Fruit fly (Drosophila melanogaster) whole organism, prepupa: ENCODE measurements around the gene CG13896.

Experiments used
- Blimp-1 ChIP-seq: fragments of 200-800 bp; sonication (Bioruptor generic); optimal IDR thresholded peaks from 3 replicates; lab custom pipeline; 2017; ENCODE audit warnings: missing biosample characterization, missing genetic modification characterization, mild to moderate bottlenecking, moderate library complexity, missing genetic modification reagents
- CG10631 ChIP-seq: fragments of 200-800 bp; sonication (Bioruptor generic); optimal IDR thresholded peaks from 2 replicates; lab custom pipeline; 2016; ENCODE audit warnings: missing biosample characterization, missing genetic modification characterization
- CG10669 ChIP-seq: fragments of 200-800 bp; sonication (Bioruptor generic); optimal IDR thresholded peaks from 3 replicates; lab custom pipeline; 2018; ENCODE audit warnings: missing biosample characterization, mild to moderate bottlenecking, missing genetic modification characterization, moderate library complexity
- CG11762 ChIP-seq: fragments of 200-800 bp; sonication (Bioruptor generic); optimal IDR thresholded peaks from 3 replicates; lab custom pipeline; 2016; ENCODE audit warnings: missing biosample characterization, missing genetic modification characterization; ENCODE audit not compliant: insufficient read depth
- CG11902 ChIP-seq: fragments of 200-800 bp; sonication (Bioruptor generic); optimal IDR thresholded peaks from 3 replicates; lab custom pipeline; 2016; ENCODE audit warnings: missing biosample characterization, missing genetic modification characterization
- CG1621 ChIP-seq: fragments of 200-800 bp; sonication (Bioruptor generic); optimal IDR thresholded peaks from 3 replicates; lab custom pipeline; 2018; ENCODE audit warnings: missing biosample characterization, mild to moderate bottlenecking, missing genetic modification characterization
- CG3032 ChIP-seq: fragments of 200-800 bp; optimal IDR thresholded peaks from 2 replicates; lab custom pipeline; 2019; ENCODE audit warnings: missing biosample characterization, mild to moderate bottlenecking, missing genetic modification characterization, moderate library complexity
- CG31627 ChIP-seq: fragments of 200-800 bp; sonication (Bioruptor generic); optimal IDR thresholded peaks from 3 replicates; lab custom pipeline; 2016; ENCODE audit warnings: missing biosample characterization, missing genetic modification characterization
- CG32006 ChIP-seq: fragments of 200-800 bp; sonication (Bioruptor generic); optimal IDR thresholded peaks from 3 replicates; lab custom pipeline; 2017; ENCODE audit warnings: missing biosample characterization, mild to moderate bottlenecking, missing genetic modification characterization
- CG34406 ChIP-seq: fragments of 200-800 bp; sonication (Bioruptor generic); optimal IDR thresholded peaks from 3 replicates; lab custom pipeline; 2016; ENCODE audit warnings: missing biosample characterization, missing genetic modification characterization
- CG3919 ChIP-seq: fragments of 200-800 bp; sonication (Bioruptor generic); optimal IDR thresholded peaks from 3 replicates; lab custom pipeline; 2016; ENCODE audit warnings: missing biosample characterization, missing genetic modification characterization
- CG4318 ChIP-seq: fragments of 200-800 bp; sonication (Bioruptor generic); optimal IDR thresholded peaks from 3 replicates; lab custom pipeline; 2017; ENCODE audit warnings: missing biosample characterization, mild to moderate bottlenecking, missing genetic modification characterization
- CG6163 ChIP-seq: fragments of 200-800 bp; sonication (Bioruptor generic); IDR thresholded peaks from 3 replicates; pipeline ENCODE4 v1.3.6; 2022; ENCODE audit warnings: missing biosample characterization, missing genetic modification characterization
- CG6792 ChIP-seq: fragments of 200-800 bp; sonication (Bioruptor generic); optimal IDR thresholded peaks from 3 replicates; lab custom pipeline; 2016; ENCODE audit warnings: missing biosample characterization, missing genetic modification characterization
- CG7368 ChIP-seq: fragments of 200-800 bp; sonication (Bioruptor generic); optimal IDR thresholded peaks from 3 replicates; lab custom pipeline; 2016; ENCODE audit warnings: missing biosample characterization, missing genetic modification characterization
- CG8119 ChIP-seq: fragments of 200-800 bp; sonication (Bioruptor generic); IDR thresholded peaks from 3 replicates; pipeline ENCODE4 v1.3.6; 2022; ENCODE audit warnings: missing biosample characterization, missing genetic modification characterization
- CG8319 ChIP-seq: fragments of 200-800 bp; sonication (Bioruptor generic); optimal IDR thresholded peaks from 3 replicates; lab custom pipeline; 2016; ENCODE audit warnings: missing biosample characterization, missing genetic modification characterization
- CG8632 ChIP-seq: fragments of 200-800 bp; sonication (Bioruptor generic); optimal IDR thresholded peaks from 3 replicates; lab custom pipeline; 2016; ENCODE audit warnings: missing biosample characterization, missing genetic modification characterization
- Eip75B ChIP-seq: fragments of 200-800 bp; sonication (Bioruptor generic); optimal IDR thresholded peaks from 3 replicates; lab custom pipeline; 2016; ENCODE audit warnings: missing biosample characterization, missing genetic modification characterization
- Eip78C ChIP-seq: fragments of 200-800 bp; sonication (Bioruptor generic); peaks from one replicate; lab custom pipeline; 2016; ENCODE audit warnings: missing biosample characterization, missing genetic modification characterization
- Eip93F ChIP-seq: fragments of 200-800 bp; sonication (Bioruptor generic); optimal IDR thresholded peaks from 2 replicates; lab custom pipeline; 2016; ENCODE audit warnings: missing biosample characterization, mild to moderate bottlenecking, missing genetic modification characterization
- Ets21C ChIP-seq: fragments of 200-800 bp; sonication (Bioruptor generic); optimal IDR thresholded peaks from 3 replicates; lab custom pipeline; 2016; ENCODE audit warnings: missing biosample characterization, missing genetic modification characterization
- Hr38 ChIP-seq: sonication (Bioruptor generic); optimal IDR thresholded peaks from 2 replicates; lab custom pipeline; 2016; ENCODE audit warnings: missing biosample characterization, missing genetic modification characterization
- Hr39 ChIP-seq: fragments of 200-800 bp; sonication (Bioruptor generic); optimal IDR thresholded peaks from 2 replicates; lab custom pipeline; 2016; ENCODE audit warnings: missing biosample characterization, missing genetic modification characterization
- Hr4 ChIP-seq: fragments of 200-800 bp; sonication (Bioruptor generic); optimal IDR thresholded peaks from 3 replicates; lab custom pipeline; 2016; ENCODE audit warnings: missing biosample characterization, missing genetic modification characterization
- Lpt ChIP-seq: fragments of 200-800 bp; sonication (Bioruptor generic); optimal IDR thresholded peaks from 3 replicates; lab custom pipeline; 2016; ENCODE audit warnings: missing biosample characterization, missing genetic modification characterization
- Met ChIP-seq: fragments of 200-800 bp; sonication (Bioruptor generic); optimal IDR thresholded peaks from 3 replicates; lab custom pipeline; 2016; ENCODE audit warnings: missing biosample characterization, missing genetic modification characterization
- OdsH ChIP-seq: fragments of 200-800 bp; sonication (Bioruptor generic); optimal IDR thresholded peaks from 3 replicates; lab custom pipeline; 2016; ENCODE audit warnings: missing biosample characterization, missing genetic modification characterization
- Smox ChIP-seq: fragments of 200-800 bp; sonication (Bioruptor generic); optimal IDR thresholded peaks from 3 replicates; lab custom pipeline; 2016; ENCODE audit warnings: missing biosample characterization, missing genetic modification characterization
- Sox102F ChIP-seq: fragments of 200-800 bp; sonication (Bioruptor generic); optimal IDR thresholded peaks from 2 replicates; lab custom pipeline; 2016; ENCODE audit warnings: missing biosample characterization, mild to moderate bottlenecking, missing genetic modification characterization
- Sox14 ChIP-seq: fragments of 200-800 bp; sonication (Bioruptor generic); optimal IDR thresholded peaks from 3 replicates; lab custom pipeline; 2016; ENCODE audit warnings: missing biosample characterization, missing genetic modification characterization
- acj6 ChIP-seq: fragments of 200-800 bp; sonication (Bioruptor generic); optimal IDR thresholded peaks from 3 replicates; lab custom pipeline; 2016; ENCODE audit warnings: missing biosample characterization, missing genetic modification characterization
- cyc ChIP-seq: fragments of 200-800 bp; sonication (Bioruptor generic); optimal IDR thresholded peaks from 3 replicates; lab custom pipeline; 2016; ENCODE audit warnings: missing biosample characterization, missing genetic modification characterization
- dac ChIP-seq: fragments of 200-800 bp; sonication (Bioruptor generic); optimal IDR thresholded peaks from 2 replicates; lab custom pipeline; 2017; ENCODE audit warnings: missing biosample characterization, mild to moderate bottlenecking, missing genetic modification characterization
- dsx ChIP-seq: fragments of 200-800 bp; optimal IDR thresholded peaks from 3 replicates; lab custom pipeline; 2019; ENCODE audit warnings: missing biosample characterization, mild to moderate bottlenecking, missing genetic modification characterization, moderate library complexity; ENCODE audit not compliant: poor library complexity, severe bottlenecking
- esn ChIP-seq: fragments of 200-800 bp; sonication (Bioruptor generic); optimal IDR thresholded peaks from 2 replicates; lab custom pipeline; 2016; ENCODE audit warnings: missing biosample characterization, mild to moderate bottlenecking, missing genetic modification characterization, moderate library complexity
- fd59A ChIP-seq: fragments of 200-800 bp; sonication (Bioruptor generic); optimal IDR thresholded peaks from 2 replicates; lab custom pipeline; 2017; ENCODE audit warnings: missing biosample characterization, mild to moderate bottlenecking, missing genetic modification characterization, missing genetic modification reagents
- fd85E ChIP-seq: fragments of 200-800 bp; sonication (Bioruptor generic); optimal IDR thresholded peaks from 3 replicates; lab custom pipeline; 2016; ENCODE audit warnings: missing biosample characterization, missing genetic modification characterization
- fkh ChIP-seq: fragments of 200-800 bp; sonication (Bioruptor generic); optimal IDR thresholded peaks from 3 replicates; lab custom pipeline; 2017; ENCODE audit warnings: missing biosample characterization, mild to moderate bottlenecking, missing genetic modification characterization, moderate library complexity
- lz ChIP-seq: fragments of 200-800 bp; sonication (Bioruptor generic); optimal IDR thresholded peaks from 3 replicates; lab custom pipeline; 2016; ENCODE audit warnings: missing biosample characterization, missing genetic modification characterization
- net ChIP-seq: fragments of 200-800 bp; sonication (Bioruptor generic); optimal IDR thresholded peaks from 3 replicates; lab custom pipeline; 2016; ENCODE audit warnings: missing biosample characterization, missing genetic modification characterization
- pdm3 ChIP-seq: fragments of 200-800 bp; sonication (Bioruptor generic); optimal IDR thresholded peaks from 3 replicates; lab custom pipeline; 2016; ENCODE audit warnings: missing biosample characterization, missing genetic modification characterization
- salr ChIP-seq, 2 experiments: fragments of 200-800 bp; sonication (Bioruptor generic); optimal IDR thresholded peaks; 3 replicates each; lab custom pipeline; 2016 to 2018; ENCODE audit warnings: missing biosample characterization in 2 of 2, missing genetic modification characterization in 2 of 2, mild to moderate bottlenecking in 1 of 2
- spab ChIP-seq: fragments of 200-800 bp; sonication (Bioruptor generic); optimal IDR thresholded peaks from 2 replicates; lab custom pipeline; 2017; ENCODE audit warnings: missing biosample characterization, mild to moderate bottlenecking, missing genetic modification characterization, missing genetic modification reagents
- svp ChIP-seq: fragments of 200-800 bp; sonication (Bioruptor generic); peaks from one replicate; lab custom pipeline; 2016; ENCODE audit warnings: missing biosample characterization, missing genetic modification characterization
- topi ChIP-seq: fragments of 200-800 bp; sonication (Bioruptor generic); optimal IDR thresholded peaks from 3 replicates; lab custom pipeline; 2016; ENCODE audit warnings: missing biosample characterization, missing genetic modification characterization

Gene CG13896

dm6 chr3L:727874-728273 is 16.2 kb upstream of the CG13896 start (continued):
- TF ChIP-seq CG11762 (GFP tag; lab: Kevin White, UChicago) (peak; percentile 26), CG34406 (peak; percentile 64), Eip93F (GFP tag; lab: Kevin White, UChicago) (peak; percentile 83), svp (GFP tag; lab: Kevin White, UChicago) (peak; percentile 94), cyc (GFP tag; lab: Kevin White, UChicago) (peak; percentile 91), fd85E (no peak), Sox14 (GFP tag; lab: Kevin White, UChicago) (peak; percentile 79), Lpt (GFP tag; lab: Kevin White, UChicago) (no peak)

- TF ChIP-seq Eip78C (GFP tag; lab: Kevin White, UChicago) (peak; percentile 83), Blimp-1 (GFP tag; lab: Kevin White, UChicago) (peak; percentile 44), CG4318 (GFP tag; lab: Kevin White, UChicago) (no peak), CG6792 (peak; percentile 16), Sox102F (GFP tag; lab: Kevin White, UChicago) (peak; percentile 59), Eip75B (GFP tag; lab: Kevin White, UChicago) (peak; percentile 28), CG8319 (GFP tag; lab: Kevin White, UChicago) (peak; percentile 26), Hr39 (GFP tag; lab: Kevin White, UChicago) (peak; percentile 61), acj6 (GFP tag; lab: Kevin White, UChicago) (peak; percentile 42), dac (GFP tag; lab: Kevin White, UChicago) (no peak), CG32006 (GFP tag; lab: Kevin White, UChicago) (no peak), esn (GFP tag; lab: Kevin White, UChicago) (peak; percentile 65), CG3919 (GFP tag; lab: Kevin White, UChicago) (peak; percentile 20), Ets21C (GFP tag; lab: Kevin White, UChicago) (peak; percentile 32), CG34406 (peak; percentile 11), Hr4 (GFP tag; lab: Kevin White, UChicago) (no peak), fkh (GFP tag; lab: Kevin White, UChicago) (no peak), CG11902 (peak; percentile 9), CG8632 (peak; percentile 5), topi (GFP tag; lab: Kevin White, UChicago) (peak; percentile 54), salr (GFP tag; optimal IDR thresholded peaks at IDR 0.05; lab: Kevin White, UChicago) (no peak), OdsH (GFP tag; lab: Kevin White, UChicago) (peak; percentile 23), cyc (GFP tag; lab: Kevin White, UChicago) (peak; percentile 48), Met (peak; percentile 60), CG6163 (peak; percentile 17; the same call in 1 of the 3 replicates), dsx (GFP tag; lab: Kevin White, UChicago) (no peak), CG31627 (peak; percentile 53), CG10631 (GFP tag; lab: Kevin White, UChicago) (peak; percentile 20), pdm3 (peak; percentile 31), CG11762 (GFP tag; lab: Kevin White, UChicago) (no peak), svp (GFP tag; lab: Kevin White, UChicago) (peak; percentile 93), lz (GFP tag; lab: Kevin White, UChicago) (peak; percentile 65), Smox (peak; percentile 57), net (no peak), Sox14 (GFP tag; lab: Kevin White, UChicago) (peak; percentile 23)
Measured at dm6 chr3L:727190-727589, 15.5 kb upstream of the CG13896 start.

dm6 chr3L:726486-727180 is 15.0 kb upstream of the CG13896 start:
- no peak for TF ChIP-seq acj6 (GFP tag; lab: Kevin White, UChicago)
- no peak for TF ChIP-seq fd85E
- TF ChIP-seq salr (GFP tag; optimal IDR thresholded peaks at IDR 0.05; lab: Kevin White, UChicago): no peak
- TF ChIP-seq CG3032 (tag; lab: Kevin White, UChicago): no peak
- TF ChIP-seq CG1621 (tag; lab: Kevin White, UChicago): no peak
- no peak for TF ChIP-seq Sox102F (GFP tag; lab: Kevin White, UChicago)
- TF ChIP-seq fd59A (GFP tag; lab: Kevin White, UChicago): no peak
- no peak for TF ChIP-seq CG8119 (GFP tag; lab: Robert Waterston, UW)
- TF ChIP-seq lz (GFP tag; lab: Kevin White, UChicago): no peak
- no peak for TF ChIP-seq CG34406
- TF ChIP-seq svp (GFP tag; lab: Kevin White, UChicago): no peak
- TF ChIP-seq spab (GFP tag; lab: Kevin White, UChicago): no peak
- no peak for TF ChIP-seq Hr38 (GFP tag; lab: Kevin White, UChicago)
- no peak for TF ChIP-seq CG7368 (GFP tag; lab: Kevin White, UChicago)
- TF ChIP-seq CG10669 (GFP tag; lab: Kevin White, UChicago): no peak
- no peak for TF ChIP-seq Eip78C (GFP tag; lab: Kevin White, UChicago)
- TF ChIP-seq CG6792: no peak
- no peak for TF ChIP-seq dsx (GFP tag; lab: Kevin White, UChicago)
- no peak for TF ChIP-seq Lpt (GFP tag; lab: Kevin White, UChicago)
- no peak for TF ChIP-seq CG4318 (GFP tag; lab: Kevin White, UChicago)
